Worm (Caenorhabditis elegans): ENCODE measurements around the gene srxa-19.

ce11 chrV:10149728-10150127, 27.2 kb upstream of the srxa-19 start, which contains the start of gene srsx-27:
- TF ChIP-seq lsy-2 (tag; optimal IDR thresholded peaks at IDR 0.05) (no peak), unc-62 (GFP tag; optimal IDR thresholded peaks at IDR 0.05) (no peak), ZK546.5 (tag; optimal IDR thresholded peaks at IDR 0.05) (no peak), ztf-4 (tag; optimal IDR thresholded peaks at IDR 0.05) (no peak), unc-39 (tag; optimal IDR thresholded peaks at IDR 0.05) (no peak), snpc-4 (tag; optimal IDR thresholded peaks at IDR 0.05) (no peak)

All from whole organism, L2 larva.